Worm (Caenorhabditis elegans) whole organism, midembryonic: ENCODE results near the gene C03H5.3.

Source experiments
- T22C8.4 ChIP-seq: fragments of 200-800 bp; sonication (Bioruptor generic); IDR thresholded peaks from 2 replicates; pipeline ENCODE4 v1.3.6; 2022; ENCODE audit warnings: missing genetic modification characterization, missing compliant biosample characterization
- flt-1 ChIP-seq: fragments of 200-800 bp; sonication (Bioruptor generic); IDR thresholded peaks from 2 replicates; pipeline ENCODE4 v1.3.6; 2022; ENCODE audit warnings: missing genetic modification characterization, missing compliant biosample characterization
- ref-1 ChIP-seq: fragments of 200-800 bp; sonication (Bioruptor generic); conservative IDR thresholded peaks from 2 replicates; pipeline ENCODE4 v1.3.6; 2022; ENCODE audit warnings: missing genetic modification reagents, missing genetic modification characterization, missing compliant biosample characterization
- tab-1 ChIP-seq: fragments of 200-800 bp; sonication (Bioruptor generic); IDR thresholded peaks from 2 replicates; pipeline ENCODE4 v1.3.6; 2022; ENCODE audit warnings: missing genetic modification characterization, missing compliant biosample characterization
- ztf-23 ChIP-seq: fragments of 200-800 bp; sonication (Bioruptor generic); IDR thresholded peaks from 2 replicates; pipeline ENCODE4 v1.3.6; 2022; ENCODE audit warnings: missing genetic modification reagents, missing genetic modification characterization, missing compliant biosample characterization

DNA sequence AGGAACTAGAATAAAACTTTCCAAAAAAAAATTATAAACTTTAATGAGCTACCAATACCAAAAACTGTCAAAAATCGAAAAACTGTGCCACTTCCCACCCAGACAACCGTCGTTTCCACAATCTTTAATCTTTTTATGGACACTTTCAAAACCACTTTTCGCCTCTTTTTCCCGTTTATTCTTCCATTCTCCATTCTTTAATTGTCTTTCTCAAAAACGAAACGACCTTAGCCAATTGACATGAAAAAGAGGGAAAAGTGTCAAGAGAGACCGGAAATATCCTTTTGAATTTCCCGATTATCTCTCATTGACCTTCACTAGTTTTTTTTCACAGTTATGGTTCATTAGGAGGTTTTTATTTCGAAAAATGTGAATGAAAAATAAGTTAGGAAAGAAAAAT lies 14.3 kb upstream of the C03H5.3 start:
- TF ChIP-seq tab-1 (GFP tag; lab: Robert Waterston, UW), result no peak
- no peak for TF ChIP-seq flt-1
- no peak for TF ChIP-seq T22C8.4 (GFP tag; lab: Robert Waterston, UW)
- TF ChIP-seq ztf-23 (GFP tag; lab: Robert Waterston, UW), result no peak
- no peak for TF ChIP-seq ref-1 (GFP tag; lab: Robert Waterston, UW)
